Fruit fly (Drosophila melanogaster) whole organism, embryonic: ENCODE results near the gene Taf6.

Source experiments
- Asciz ChIP-seq: fragments of 200-800 bp; sonication (Bioruptor generic); optimal IDR thresholded peaks from 2 replicates; lab custom pipeline; 2017; ENCODE audit warnings: missing biosample characterization, mild to moderate bottlenecking, missing genetic modification characterization, missing genetic modification reagents
- CG15073 ChIP-seq: fragments of 200-800 bp; sonication (Bioruptor generic); optimal IDR thresholded peaks from 2 replicates; lab custom pipeline; 2016; ENCODE audit warnings: missing biosample characterization, missing genetic modification characterization
- CG15696 ChIP-seq: fragments of 200-800 bp; sonication (Bioruptor generic); optimal IDR thresholded peaks from 2 replicates; lab custom pipeline; 2019; ENCODE audit warnings: missing biosample characterization, mild to moderate bottlenecking, missing genetic modification characterization, moderate library complexity
- CG1602 ChIP-seq: fragments of 200-800 bp; sonication (Bioruptor generic); optimal IDR thresholded peaks from 3 replicates; lab custom pipeline; 2016; ENCODE audit warnings: missing biosample characterization, missing genetic modification characterization
- CG17328 ChIP-seq: fragments of 200-800 bp; sonication (Bioruptor generic); IDR thresholded peaks from 2 replicates; pipeline ENCODE4 v1.3.6; 2022; ENCODE audit warnings: missing biosample characterization, missing genetic modification characterization
- CG2116 ChIP-seq: fragments of 200-800 bp; sonication (Bioruptor generic); optimal IDR thresholded peaks from 3 replicates; lab custom pipeline; 2018; ENCODE audit warnings: missing biosample characterization, mild to moderate bottlenecking, missing genetic modification characterization
- CG32532 ChIP-seq: fragments of 200-800 bp; sonication (Bioruptor generic); IDR thresholded peaks from 2 replicates; pipeline ENCODE4 v1.3.6; 2022; ENCODE audit warnings: missing biosample characterization, missing genetic modification characterization
- CG33213 ChIP-seq: fragments of 200-800 bp; sonication (Bioruptor generic); optimal IDR thresholded peaks from 3 replicates; lab custom pipeline; 2016; ENCODE audit warnings: missing biosample characterization, missing genetic modification characterization
- CG34224 ChIP-seq: fragments of 200-800 bp; sonication (Bioruptor generic); IDR thresholded peaks from 3 replicates; pipeline ENCODE4 v1.3.6; 2022; ENCODE audit warnings: missing biosample characterization, missing genetic modification characterization; ENCODE audit not compliant: partially characterized antibody
- CG34376 ChIP-seq: fragments of 200-800 bp; sonication (Bioruptor generic); optimal IDR thresholded peaks from 2 replicates; lab custom pipeline; 2018; ENCODE audit warnings: missing biosample characterization, mild to moderate bottlenecking, missing genetic modification characterization
- CG34422 ChIP-seq: fragments of 200-800 bp; sonication (Bioruptor generic); IDR thresholded peaks from 3 replicates; pipeline ENCODE4 v1.3.6; 2022; ENCODE audit warnings: missing biosample characterization, missing genetic modification characterization
- CG3847 ChIP-seq: fragments of 200-800 bp; sonication (Bioruptor generic); IDR thresholded peaks from 2 replicates; pipeline ENCODE4 v1.3.6; 2022; ENCODE audit warnings: missing biosample characterization, missing genetic modification characterization
- CG4282 ChIP-seq: fragments of 200-800 bp; sonication (Bioruptor generic); optimal IDR thresholded peaks from 2 replicates; lab custom pipeline; 2016; ENCODE audit warnings: missing biosample characterization, missing genetic modification characterization
- CG4424 ChIP-seq: fragments of 200-800 bp; sonication (Bioruptor generic); optimal IDR thresholded peaks from 3 replicates; lab custom pipeline; 2016; ENCODE audit warnings: missing biosample characterization, missing genetic modification characterization
- CG9932 ChIP-seq: fragments of 200-800 bp; sonication (Bioruptor generic); IDR thresholded peaks from 2 replicates; pipeline ENCODE4 v1.3.6; 2022; ENCODE audit warnings: missing biosample characterization, missing genetic modification characterization
- D ChIP-seq, 2 experiments: fragments of 200-800 bp in 1 of 2; fragments of >200 bp in 1 of 2; sonication (Bioruptor generic) in 1 of 2; optimal IDR thresholded peaks; 2 replicates in 1 of 2; 3 replicates in 1 of 2; lab custom pipeline; 2017; ENCODE audit warnings: mild to moderate bottlenecking in 1 of 2, missing biosample characterization in 1 of 2, missing genetic modification characterization in 1 of 2, missing genetic modification reagents in 1 of 2
- Dbx ChIP-seq: fragments of 200-800 bp; sonication (Bioruptor generic); IDR thresholded peaks from 3 replicates; pipeline ENCODE4 v1.3.6; 2022; ENCODE audit warnings: missing biosample characterization, missing genetic modification characterization
- Dll ChIP-seq: fragments of 200-800 bp; sonication (Bioruptor generic); IDR thresholded peaks from 4 replicates; pipeline ENCODE4 v1.3.6; 2022; ENCODE audit warnings: missing biosample characterization, missing genetic modification characterization; ENCODE audit not compliant: partially characterized antibody
- Ets65A ChIP-seq: fragments of 200-800 bp; sonication (Bioruptor generic); peaks from one replicate; lab custom pipeline; 2016; ENCODE audit warnings: missing biosample characterization, missing genetic modification characterization
- Fer1 ChIP-seq: fragments of 200-800 bp; sonication (Bioruptor generic); optimal IDR thresholded peaks from 2 replicates; lab custom pipeline; 2017; ENCODE audit warnings: missing biosample characterization, mild to moderate bottlenecking, missing genetic modification characterization
- HLHmδ ChIP-seq: fragments of 200-800 bp; sonication (Bioruptor generic); optimal IDR thresholded peaks from 2 replicates; lab custom pipeline; 2018; ENCODE audit warnings: missing biosample characterization, mild to moderate bottlenecking, missing genetic modification characterization, moderate library complexity
- Hey ChIP-seq: fragments of 200-800 bp; sonication (Bioruptor generic); optimal IDR thresholded peaks from 3 replicates; lab custom pipeline; 2018; ENCODE audit warnings: missing biosample characterization, mild to moderate bottlenecking, missing genetic modification characterization
- HmgD ChIP-seq: fragments of 200-800 bp; sonication (Bioruptor generic); optimal IDR thresholded peaks from 3 replicates; lab custom pipeline; 2016; ENCODE audit warnings: missing biosample characterization, missing genetic modification characterization
- Hr51 ChIP-seq, 2 experiments: fragments of 200-800 bp; sonication (Bioruptor generic); optimal IDR thresholded peaks; 2 replicates in 1 of 2; 3 replicates in 1 of 2; lab custom pipeline; 2016 to 2018; ENCODE audit warnings: missing biosample characterization in 2 of 2, missing genetic modification characterization in 2 of 2, mild to moderate bottlenecking in 1 of 2, moderate library complexity in 1 of 2
- Hsf ChIP-seq: fragments of 200-800 bp; sonication (Bioruptor generic); optimal IDR thresholded peaks from 3 replicates; lab custom pipeline; 2016; ENCODE audit warnings: missing biosample characterization, missing genetic modification characterization
- Mad ChIP-seq: fragments of 200-800 bp; sonication (Bioruptor generic); optimal IDR thresholded peaks from 2 replicates; lab custom pipeline; 2016; ENCODE audit warnings: missing biosample characterization, missing genetic modification characterization
- Max ChIP-seq: fragments of 200-800 bp; sonication (Bioruptor generic); optimal IDR thresholded peaks from 2 replicates; lab custom pipeline; 2016; ENCODE audit warnings: missing biosample characterization, mild to moderate bottlenecking, missing genetic modification characterization
- Mes4 ChIP-seq: fragments of 200-800 bp; sonication (Bioruptor generic); optimal IDR thresholded peaks from 2 replicates; lab custom pipeline; 2016; ENCODE audit warnings: missing biosample characterization, missing genetic modification characterization
- NC2α ChIP-seq: fragments of 200-800 bp; sonication (Bioruptor generic); optimal IDR thresholded peaks from 2 replicates; lab custom pipeline; 2016; ENCODE audit warnings: missing biosample characterization, missing genetic modification characterization
- NC2β ChIP-seq: fragments of 200-800 bp; sonication (Bioruptor generic); optimal IDR thresholded peaks from 2 replicates; lab custom pipeline; 2016; ENCODE audit warnings: missing biosample characterization, missing genetic modification characterization
- Opbp ChIP-seq: fragments of 200-800 bp; sonication (Bioruptor generic); IDR thresholded peaks from 3 replicates; pipeline ENCODE4 v1.3.6; 2022; ENCODE audit warnings: missing biosample characterization, missing genetic modification characterization; ENCODE audit not compliant: partially characterized antibody
- Usf ChIP-seq: fragments of 200-800 bp; sonication (Bioruptor generic); optimal IDR thresholded peaks from 2 replicates; lab custom pipeline; 2017; ENCODE audit warnings: missing genotype, missing biosample characterization, missing genetic modification characterization
- YL-1 ChIP-seq: fragments of 200-800 bp; sonication (Bioruptor generic); optimal IDR thresholded peaks from 3 replicates; lab custom pipeline; 2017; ENCODE audit warnings: missing biosample characterization, mild to moderate bottlenecking, missing genetic modification characterization
- chn ChIP-seq: fragments of 200-800 bp; sonication (Bioruptor generic); optimal IDR thresholded peaks from 2 replicates; lab custom pipeline; 2016; ENCODE audit warnings: missing biosample characterization, missing genetic modification characterization
- cwo ChIP-seq: fragments of 200-800 bp; sonication (Bioruptor generic); optimal IDR thresholded peaks from 3 replicates; lab custom pipeline; 2017; ENCODE audit warnings: missing biosample characterization, missing genetic modification characterization, mild to moderate bottlenecking, moderate library complexity, missing genetic modification reagents
- da ChIP-seq: fragments of 200-800 bp; sonication (Bioruptor generic); optimal IDR thresholded peaks from 2 replicates; lab custom pipeline; 2016; ENCODE audit warnings: missing biosample characterization, missing genetic modification characterization
- ewg ChIP-seq: fragments of 200-800 bp; sonication (Bioruptor generic); optimal IDR thresholded peaks from 3 replicates; lab custom pipeline; 2017; ENCODE audit warnings: mild to moderate bottlenecking, missing biosample characterization, missing genetic modification reagents, missing genetic modification characterization
- hb ChIP-seq: fragments of 200-800 bp; sonication (Bioruptor generic); IDR thresholded peaks from 3 replicates; pipeline ENCODE4 v1.3.6; 2022; ENCODE audit warnings: missing biosample characterization, missing genetic modification characterization; ENCODE audit not compliant: partially characterized antibody
- kni ChIP-seq: fragments of 200-800 bp; sonication (Bioruptor generic); optimal IDR thresholded peaks from 3 replicates; lab custom pipeline; 2017; ENCODE audit warnings: mild to moderate bottlenecking, missing biosample characterization, missing genetic modification reagents, missing genetic modification characterization
- lmd ChIP-seq: fragments of 200-800 bp; sonication (Bioruptor generic); IDR thresholded peaks from 2 replicates; pipeline ENCODE4 v1.3.6; 2022; ENCODE audit warnings: missing biosample characterization, missing genetic modification characterization
- nerfin-2 ChIP-seq: fragments of 200-800 bp; sonication (Bioruptor generic); IDR thresholded peaks from 2 replicates; pipeline ENCODE4 v1.3.6; 2022; ENCODE audit warnings: missing biosample characterization, missing genetic modification characterization; ENCODE audit not compliant: partially characterized antibody
- ranshi ChIP-seq: fragments of 200-800 bp; sonication (Bioruptor generic); IDR thresholded peaks from 2 replicates; pipeline ENCODE4 v1.3.6; 2022; ENCODE audit warnings: missing biosample characterization, missing genetic modification characterization
- sens ChIP-seq: fragments of 200-800 bp; sonication (Bioruptor generic); peaks from one replicate; lab custom pipeline; 2016; ENCODE audit warnings: missing biosample characterization, missing genetic modification characterization
- shn ChIP-seq: fragments of 200-800 bp; sonication (Bioruptor generic); optimal IDR thresholded peaks from 3 replicates; lab custom pipeline; 2016; ENCODE audit warnings: missing biosample characterization, missing genetic modification characterization
- sim ChIP-seq: fragments of 200-800 bp; sonication (Bioruptor generic); IDR thresholded peaks from 2 replicates; pipeline ENCODE4 v1.3.6; 2022; ENCODE audit warnings: missing biosample characterization, missing genetic modification characterization
- slbo ChIP-seq: fragments of 200-800 bp; sonication (Bioruptor generic); IDR thresholded peaks from 2 replicates; pipeline ENCODE4 v1.3.6; 2022; ENCODE audit warnings: missing biosample characterization, missing genetic modification characterization
- unc-4 ChIP-seq: fragments of 200-800 bp; sonication (Bioruptor generic); IDR thresholded peaks from 2 replicates; pipeline ENCODE4 v1.3.6; 2022; ENCODE audit warnings: missing biosample characterization, missing genetic modification characterization; ENCODE audit not compliant: partially characterized antibody
- vfl ChIP-seq: fragments of 200-800 bp; sonication (Bioruptor generic); optimal IDR thresholded peaks from 2 replicates; lab custom pipeline; 2016; ENCODE audit warnings: missing biosample characterization, missing genetic modification characterization
- z ChIP-seq: fragments of 200-800 bp; sonication (Bioruptor generic); IDR thresholded peaks from 3 replicates; pipeline ENCODE4 v1.3.6; 2022; ENCODE audit warnings: missing biosample characterization, missing genetic modification characterization

Gene Taf6

DNA sequence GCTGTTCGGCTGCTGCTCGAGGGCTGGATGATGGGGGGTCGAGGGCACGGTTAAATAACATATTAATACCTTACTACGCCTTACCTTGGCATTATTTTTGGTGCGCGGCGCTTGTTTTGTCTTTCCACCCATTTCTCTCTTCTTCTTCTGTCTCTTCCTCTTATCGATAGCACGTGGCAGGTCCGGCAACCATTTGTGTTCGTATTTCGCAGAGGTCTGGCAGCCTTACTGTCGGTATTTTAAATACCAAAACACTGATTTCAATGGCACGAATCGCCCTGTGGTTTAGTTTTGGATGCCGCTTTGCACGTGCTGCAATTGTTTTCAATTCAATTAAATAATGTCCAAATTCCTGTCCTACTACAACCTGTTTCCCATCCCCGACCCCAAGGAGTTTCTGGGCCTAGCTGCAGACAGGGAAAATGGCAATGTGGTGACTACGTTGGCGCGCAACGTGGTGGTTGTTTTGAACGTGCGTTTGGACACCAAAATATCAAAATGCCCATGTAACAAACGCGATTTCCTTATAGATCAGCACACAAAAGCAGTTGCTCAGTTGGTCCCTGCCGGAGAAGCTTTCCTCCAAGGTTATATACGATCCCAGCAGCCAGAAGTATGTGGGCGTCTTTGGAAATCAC is 46.6 kb upstream of the Taf6 start, which contains the start of the genes Ltn1 and CG9300 (continued):
- TF ChIP-seq CG34422 (GFP tag; lab: Robert Waterston, UW) (peak; percentile 93), slbo (peak; percentile 25; the same call in 1 of the 2 replicates), HLHmδ (GFP tag; lab: Kevin White, UChicago) (peak; percentile 74), CG33213 (GFP tag; lab: Kevin White, UChicago) (peak; percentile 40), kni (no peak), CG4424 (GFP tag; lab: Kevin White, UChicago) (peak; percentile 4), lmd (GFP tag; lab: Robert Waterston, UW) (no peak; the same call in 1 of the 2 replicates), cwo (GFP tag; lab: Kevin White, UChicago) (peak; percentile 98), Mad (GFP tag; lab: Kevin White, UChicago) (no peak), ewg (GFP tag; lab: Kevin White, UChicago) (peak; percentile 61), unc-4 (GFP tag; lab: Robert Waterston, UW) (peak; percentile 57; the same call in 1 of the 2 replicates), D (optimal IDR thresholded peaks at IDR 0.05; lab: Kevin White, UChicago) (peak; percentile 35), D (GFP tag; optimal IDR thresholded peaks at IDR 0.05; lab: Kevin White, UChicago) (no peak), CG34376 (peak; percentile 52), CG2116 (GFP tag; lab: Kevin White, UChicago) (peak; percentile 14), Max (GFP tag; lab: Kevin White, UChicago) (peak; percentile 93), hb (GFP tag; lab: Robert Waterston, UW) (no peak), Ets65A (GFP tag; lab: Kevin White, UChicago) (peak; percentile 90), z (no peak), sens (GFP tag; lab: Kevin White, UChicago) (peak; percentile 93), Hr51 (GFP tag; optimal IDR thresholded peaks at IDR 0.05; lab: Kevin White, UChicago) (peak in 1 of 2 experiments; percentile 3), Dbx (peak; percentile 38; the same call in 1 of the 3 replicates), NC2α (GFP tag; lab: Kevin White, UChicago) (peak; percentile 10), CG3847 (peak; percentile 86), Usf (GFP tag; lab: Kevin White, UChicago) (peak; percentile 20), CG32532 (GFP tag; lab: Robert Waterston, UW) (peak; percentile 63; the same call in 1 of the 2 replicates), Dll (GFP tag; lab: Robert Waterston, UW) (0 out of 4 replicates have a peak, but pooled peaks have one; percentile 42), shn (peak; percentile 30), Fer1 (GFP tag; lab: Kevin White, UChicago) (no peak), YL-1 (GFP tag; lab: Kevin White, UChicago) (peak; percentile 99), Opbp (GFP tag; lab: Robert Waterston, UW) (peak; percentile 65), Hey (tag; lab: Kevin White, UChicago) (peak; percentile 39), ranshi (peak; percentile 44), CG34224 (peak; percentile 32; the same call in 1 of the 3 replicates), CG1602 (GFP tag; lab: Kevin White, UChicago) (no peak), CG15073 (GFP tag; lab: Kevin White, UChicago) (no peak), HmgD (GFP tag; lab: Kevin White, UChicago) (peak; percentile 49), Mes4 (GFP tag; lab: Kevin White, UChicago) (peak; percentile 50), NC2β (GFP tag; lab: Kevin White, UChicago) (peak; percentile 54), sim (GFP tag; lab: Robert Waterston, UW) (no peak), Asciz (no peak), nerfin-2 (GFP tag; lab: Robert Waterston, UW) (no peak), CG9932 (GFP tag; lab: Robert Waterston, UW) (0 out of 2 replicates have a peak, but pooled peaks have one; percentile 34), chn (GFP tag; lab: Kevin White, UChicago) (no peak), CG15696 (tag; lab: Kevin White, UChicago) (no peak), vfl (GFP tag; lab: Kevin White, UChicago) (peak; percentile 0), da (GFP tag; lab: Kevin White, UChicago) (peak; percentile 22), CG4282 (GFP tag; lab: Kevin White, UChicago) (no peak), CG17328 (GFP tag; lab: Robert Waterston, UW) (peak; percentile 41; the same call in 1 of the 2 replicates), Hsf (GFP tag; lab: Kevin White, UChicago) (peak; percentile 17)
